Worm (Caenorhabditis elegans) whole organism, L4 larva: ENCODE results near the gene obr-3.
A peak's percentile ranks its signal among the peaks of the same experiment; 100 is the strongest.

Experiments
- D1046.2 ChIP-seq: fragments of 200-800 bp; sonication (Bioruptor generic); IDR thresholded peaks from 2 replicates; pipeline ENCODE4 v1.3.6; 2022; ENCODE audit warnings: missing genetic modification characterization, missing compliant biosample characterization
- F37D6.2 ChIP-seq: sonication (generic microtip); optimal IDR thresholded peaks from 2 replicates; lab custom pipeline; 2016; ENCODE audit warnings: mild to moderate bottlenecking, missing genetic modification characterization, missing compliant biosample characterization
- T20F7.1 ChIP-seq: fragments of 200-800 bp; sonication (Bioruptor generic); optimal IDR thresholded peaks from 2 replicates; lab custom pipeline; 2018; ENCODE audit warnings: mild to moderate bottlenecking, missing genetic modification characterization, missing compliant biosample characterization
- Y105C5A.15 ChIP-seq: fragments of 200-800 bp; sonication (Bioruptor generic); IDR thresholded peaks from 2 replicates; pipeline ENCODE4 v1.3.6; 2022; ENCODE audit warnings: missing genetic modification characterization, missing compliant biosample characterization
- aha-1 ChIP-seq: fragments of 150-350 bp; peaks from one replicate; lab custom pipeline; 2014; ENCODE audit warnings: missing biosample characterization, missing genetic modification characterization
- ceh-20 ChIP-seq: fragments of 200-800 bp; sonication (Bioruptor generic); IDR thresholded peaks from 2 replicates; pipeline ENCODE4 v1.3.6; 2022; ENCODE audit warnings: missing genetic modification reagents, missing genetic modification characterization, missing compliant biosample characterization
- ceh-32 ChIP-seq: sonication (generic microtip); optimal IDR thresholded peaks from 2 replicates; lab custom pipeline; 2016; ENCODE audit warnings: mild to moderate bottlenecking, missing genetic modification characterization, missing compliant biosample characterization; ENCODE audit not compliant: poor library complexity
- ceh-62 ChIP-seq: sonication (generic microtip); optimal IDR thresholded peaks from 2 replicates; lab custom pipeline; 2017; ENCODE audit warnings: missing biosample characterization, missing genetic modification characterization
- ceh-82 ChIP-seq: sonication (generic microtip); optimal IDR thresholded peaks from 2 replicates; lab custom pipeline; 2017; ENCODE audit warnings: missing biosample characterization, missing genetic modification characterization
- ces-1 ChIP-seq: fragments of 150-350 bp; sonication (generic microtip); optimal IDR thresholded peaks from 4 replicates; lab custom pipeline; 2014; ENCODE audit warnings: missing biosample characterization, missing genetic modification reagents, missing genetic modification characterization
- daf-16 ChIP-seq, 3 experiments: sonication (generic microtip); optimal IDR thresholded peaks; 2 replicates each; lab custom pipeline; 2016 to 2017; ENCODE audit warnings: missing genetic modification characterization in 3 of 3, missing genetic modification reagents in 3 of 3, mild to moderate bottlenecking in 2 of 3, missing compliant biosample characterization in 2 of 3, missing biosample characterization in 1 of 3, moderate library complexity in 1 of 3
- daf-19 ChIP-seq: fragments of 200-800 bp; sonication (Bioruptor generic); conservative IDR thresholded peaks from 2 replicates; pipeline ENCODE4 v1.3.6; 2022; ENCODE audit warnings: missing genetic modification characterization, missing compliant biosample characterization
- dmd-9 ChIP-seq: fragments of 200-800 bp; sonication (Bioruptor generic); IDR thresholded peaks from 2 replicates; pipeline ENCODE4 v1.3.6; 2022; ENCODE audit warnings: missing genetic modification reagents, missing genetic modification characterization, missing compliant biosample characterization
- dpl-1 ChIP-seq: fragments of 150-350 bp; optimal IDR thresholded peaks from 2 replicates; lab custom pipeline; 2014; ENCODE audit warnings: missing biosample characterization, missing genetic modification reagents, missing genetic modification characterization
- duxl-1 ChIP-seq: sonication (generic microtip); optimal IDR thresholded peaks from 2 replicates; lab custom pipeline; 2016; ENCODE audit warnings: mild to moderate bottlenecking, missing genetic modification characterization, moderate library complexity, missing compliant biosample characterization; ENCODE audit not compliant: poor library complexity
- egl-27 ChIP-seq: sonication (generic microtip); optimal IDR thresholded peaks from 3 replicates; lab custom pipeline; 2017; ENCODE audit warnings: missing biosample characterization, missing genetic modification reagents, missing genetic modification characterization
- egl-43 ChIP-seq: fragments of 200-800 bp; sonication (Bioruptor generic); IDR thresholded peaks from 2 replicates; pipeline ENCODE4 v1.3.6; 2022; ENCODE audit warnings: missing genetic modification reagents, missing genetic modification characterization, missing compliant biosample characterization
- hif-1 ChIP-seq, 2 experiments: sonication (generic microtip); optimal IDR thresholded peaks; 2 replicates each; lab custom pipeline; 2016 to 2017; ENCODE audit warnings: missing compliant biosample characterization in 2 of 2, missing genetic modification characterization in 2 of 2, missing genetic modification reagents in 2 of 2, missing genotype in 2 of 2, mild to moderate bottlenecking in 1 of 2
- hlh-11 ChIP-seq: fragments of 200-800 bp; sonication (Bioruptor generic); optimal IDR thresholded peaks from 2 replicates; lab custom pipeline; 2018; ENCODE audit warnings: mild to moderate bottlenecking, missing genetic modification characterization, missing compliant biosample characterization
- jun-1 ChIP-seq: fragments of 150-350 bp; optimal IDR thresholded peaks from 2 replicates; lab custom pipeline; 2014; ENCODE audit warnings: missing biosample characterization, missing genetic modification reagents, missing genetic modification characterization
- lin-1 ChIP-seq: fragments of 200-800 bp; sonication (Bioruptor generic); IDR thresholded peaks from 2 replicates; pipeline ENCODE4 v1.3.6; 2022; ENCODE audit warnings: missing genetic modification reagents, missing genetic modification characterization, missing compliant biosample characterization
- lin-38 ChIP-seq: fragments of 200-800 bp; sonication (Bioruptor generic); IDR thresholded peaks from 2 replicates; pipeline ENCODE4 v1.3.6; 2022; ENCODE audit warnings: missing genetic modification reagents, missing genetic modification characterization, missing compliant biosample characterization
- lsy-2 ChIP-seq, 2 experiments: fragments of 150-350 bp in 1 of 2; sonication (generic microtip) in 1 of 2; optimal IDR thresholded peaks; 2 replicates each; lab custom pipeline; 2014 to 2017; ENCODE audit warnings: missing biosample characterization in 2 of 2, missing genetic modification characterization in 2 of 2
- madf-5 ChIP-seq, 2 experiments: fragments of 200-800 bp; sonication (Bioruptor generic); IDR thresholded peaks; 2 replicates each; pipeline ENCODE4 v1.3.6; 2022; ENCODE audit warnings: missing compliant biosample characterization in 2 of 2, missing genetic modification characterization in 2 of 2
- madf-9 ChIP-seq: fragments of 200-800 bp; sonication (Bioruptor generic); conservative IDR thresholded peaks from 2 replicates; pipeline ENCODE4 v1.3.6; 2022; ENCODE audit warnings: missing genetic modification reagents, missing genetic modification characterization, missing compliant biosample characterization
- mdl-1 ChIP-seq, 2 experiments: fragments of 150-350 bp in 1 of 2; sonication (generic microtip) in 1 of 2; optimal IDR thresholded peaks; 2 replicates each; lab custom pipeline; 2014 to 2017; ENCODE audit warnings: missing biosample characterization in 2 of 2, missing genetic modification characterization in 2 of 2
- mdt-29 ChIP-seq: fragments of 200-800 bp; sonication (Bioruptor generic); IDR thresholded peaks from 2 replicates; pipeline ENCODE4 v1.3.6; 2022; ENCODE audit warnings: missing genetic modification reagents, missing genetic modification characterization, missing compliant biosample characterization
- mes-2 ChIP-seq: sonication (generic microtip); optimal IDR thresholded peaks from 2 replicates; lab custom pipeline; 2016; ENCODE audit warnings: missing genotype, mild to moderate bottlenecking, missing genetic modification characterization, missing compliant biosample characterization; ENCODE audit not compliant: poor library complexity, severe bottlenecking
- mxl-2 ChIP-seq: fragments of 200-800 bp; sonication (Bioruptor generic); conservative IDR thresholded peaks from 2 replicates; pipeline ENCODE4 v1.3.6; 2022; ENCODE audit warnings: missing genetic modification reagents, missing genetic modification characterization, missing compliant biosample characterization
- nhr-10 ChIP-seq: fragments of 150-350 bp; optimal IDR thresholded peaks from 2 replicates; lab custom pipeline; 2014; ENCODE audit warnings: missing biosample characterization, missing genetic modification characterization
- nhr-11 ChIP-seq: fragments of 150-350 bp; optimal IDR thresholded peaks from 2 replicates; lab custom pipeline; 2014; ENCODE audit warnings: missing biosample characterization, missing genetic modification characterization
- nhr-237 ChIP-seq: sonication (generic microtip); optimal IDR thresholded peaks from 2 replicates; lab custom pipeline; 2017; ENCODE audit warnings: missing biosample characterization, missing genetic modification characterization
- nhr-25 ChIP-seq: sonication (generic microtip); optimal IDR thresholded peaks from 2 replicates; lab custom pipeline; 2017; ENCODE audit warnings: missing genetic modification characterization, mild to moderate bottlenecking, missing compliant biosample characterization, antibody characterized with exemption, moderate library complexity, borderline replicate concordance; ENCODE audit not compliant: insufficient read depth
- nhr-28 ChIP-seq: fragments of 150-350 bp; optimal IDR thresholded peaks from 2 replicates; lab custom pipeline; 2014; ENCODE audit warnings: missing biosample characterization, missing genetic modification characterization
- nhr-41 ChIP-seq: fragments of 200-800 bp; sonication (Bioruptor generic); IDR thresholded peaks from 2 replicates; pipeline ENCODE4 v1.3.6; 2022; ENCODE audit warnings: missing genetic modification reagents, missing genetic modification characterization, missing compliant biosample characterization
- pqm-1 ChIP-seq: sonication (generic microtip); optimal IDR thresholded peaks from 2 replicates; lab custom pipeline; 2017; ENCODE audit warnings: missing biosample characterization, missing genetic modification characterization
- set-16 ChIP-seq: fragments of 200-800 bp; sonication (Bioruptor generic); IDR thresholded peaks from 2 replicates; pipeline ENCODE4 v1.3.6; 2022; ENCODE audit warnings: missing genetic modification reagents, missing genetic modification characterization, missing compliant biosample characterization
- snpc-4 ChIP-seq: fragments of 150-350 bp; optimal IDR thresholded peaks from 2 replicates; lab custom pipeline; 2014; ENCODE audit warnings: missing biosample characterization, missing genetic modification characterization
- spr-1 ChIP-seq: sonication (generic microtip); optimal IDR thresholded peaks from 2 replicates; lab custom pipeline; 2016; ENCODE audit warnings: mild to moderate bottlenecking, missing genetic modification characterization, missing compliant biosample characterization
- spr-3 ChIP-seq: fragments of 200-800 bp; sonication (Bioruptor generic); optimal IDR thresholded peaks from 2 replicates; lab custom pipeline; 2018; ENCODE audit warnings: mild to moderate bottlenecking, missing genetic modification characterization, missing compliant biosample characterization
- tag-97 ChIP-seq: fragments of 200-800 bp; sonication (Bioruptor generic); IDR thresholded peaks from 2 replicates; pipeline ENCODE4 v1.3.6; 2022; ENCODE audit warnings: missing genetic modification characterization, missing compliant biosample characterization
- tra-1 ChIP-seq: fragments of 200-800 bp; sonication (Bioruptor generic); IDR thresholded peaks from 2 replicates; pipeline ENCODE4 v1.3.6; 2022; ENCODE audit warnings: missing genetic modification reagents, missing genetic modification characterization, missing compliant biosample characterization
- unc-39 ChIP-seq: sonication (generic microtip); optimal IDR thresholded peaks from 2 replicates; lab custom pipeline; 2017; ENCODE audit warnings: missing biosample characterization, missing genetic modification characterization
- zag-1 ChIP-seq: fragments of 150-350 bp; optimal IDR thresholded peaks from 2 replicates; lab custom pipeline; 2014; ENCODE audit warnings: missing biosample characterization, missing genetic modification characterization
- zfp-2 ChIP-seq: sonication (generic microtip); optimal IDR thresholded peaks from 2 replicates; lab custom pipeline; 2016; ENCODE audit warnings: mild to moderate bottlenecking, missing genetic modification characterization, missing compliant biosample characterization
- zfp-3 ChIP-seq: fragments of 200-800 bp; sonication (Bioruptor generic); conservative IDR thresholded peaks from 2 replicates; pipeline ENCODE4 v1.3.6; 2022; ENCODE audit warnings: missing genetic modification reagents, missing genetic modification characterization, missing compliant biosample characterization
- zip-11 ChIP-seq: fragments of 200-800 bp; sonication (Bioruptor generic); IDR thresholded peaks from 2 replicates; pipeline ENCODE4 v1.3.6; 2022; ENCODE audit warnings: missing genetic modification characterization, missing compliant biosample characterization
- zip-2 ChIP-seq: fragments of 150-350 bp; optimal IDR thresholded peaks from 2 replicates; lab custom pipeline; 2014; ENCODE audit warnings: missing biosample characterization, missing genetic modification characterization
- ztf-7 ChIP-seq: fragments of 150-350 bp; optimal IDR thresholded peaks from 2 replicates; lab custom pipeline; 2014; ENCODE audit warnings: missing biosample characterization, missing genetic modification characterization

Gene obr-3

ce11 chrX:13781445-13782073 lies 28.1 kb downstream of the obr-3 start (continued):
- TF ChIP-seq zfp-3 (GFP tag; lab: Robert Waterston, UW) (no peak), ceh-20 (GFP tag; lab: Robert Waterston, UW) (peak; percentile 73; the same call in 1 of the 2 replicates), ceh-32 (tag; lab: Kevin White, UChicago) (no peak), spr-1 (tag; lab: Kevin White, UChicago) (peak; percentile 14), mxl-2 (GFP tag; lab: Robert Waterston, UW) (peak; percentile 69), ztf-7 (no peak), daf-16 (GFP tag; optimal IDR thresholded peaks at IDR 0.05; lab: Kevin White, UChicago) (peak; percentile 14 to 72), daf-16 (tag; optimal IDR thresholded peaks at IDR 0.05; lab: Kevin White, UChicago) (peak; percentile 36), F37D6.2 (tag; lab: Kevin White, UChicago) (no peak), hlh-11 (peak; percentile 21), nhr-11 (no peak), lin-38 (GFP tag; lab: Robert Waterston, UW) (no peak; the same call in 1 of the 2 replicates), D1046.2 (GFP tag; lab: Robert Waterston, UW) (peak; percentile 74; the same call in 1 of the 2 replicates), madf-9 (GFP tag; lab: Robert Waterston, UW) (peak; percentile 75), aha-1 (tag; lab: Kevin White, UChicago) (peak; percentile 81), ces-1 (GFP tag; lab: Kevin White, UChicago) (no peak), nhr-28 (tag; lab: Kevin White, UChicago) (peak; percentile 4), nhr-41 (GFP tag; lab: Robert Waterston, UW) (0 out of 2 replicates have a peak, but pooled peaks have one; percentile 20), dpl-1 (no peak), Y105C5A.15 (GFP tag; lab: Robert Waterston, UW) (peak; percentile 80; the same call in 1 of the 2 replicates), pqm-1 (tag; lab: Kevin White, UChicago) (no peak), spr-3 (GFP tag; lab: Kevin White, UChicago) (no peak), madf-5 (GFP tag; IDR thresholded peaks at IDR 0.05; lab: Robert Waterston, UW) (peak; percentile 82 to 86; a peak in 3 of 4 replicates), zip-2 (tag; lab: Kevin White, UChicago) (no peak), ceh-82 (tag; lab: Kevin White, UChicago) (no peak), jun-1 (tag; lab: Kevin White, UChicago) (no peak), duxl-1 (tag; lab: Kevin White, UChicago) (peak; percentile 70), egl-27 (tag; lab: Kevin White, UChicago) (no peak), mdt-29 (peak; percentile 68; the same call in 1 of the 2 replicates), zfp-2 (no peak), ceh-62 (tag; lab: Kevin White, UChicago) (no peak), dmd-9 (GFP tag; lab: Robert Waterston, UW) (peak; percentile 69; the same call in 1 of the 2 replicates), tag-97 (GFP tag; lab: Robert Waterston, UW) (no peak), tra-1 (GFP tag; lab: Robert Waterston, UW) (peak; percentile 87), zag-1 (no peak), mdl-1 (tag; optimal IDR thresholded peaks at IDR 0.05; lab: Kevin White, UChicago) (no peak), mes-2 (tag; lab: Kevin White, UChicago) (no peak), nhr-237 (tag; lab: Kevin White, UChicago) (no peak), T20F7.1 (GFP tag; lab: Kevin White, UChicago) (no peak), unc-39 (no peak), nhr-10 (tag; lab: Kevin White, UChicago) (no peak), hif-1 (tag; optimal IDR thresholded peaks at IDR 0.05; lab: Kevin White, UChicago) (no peak), egl-43 (GFP tag; lab: Robert Waterston, UW) (no peak; the same call in 1 of the 2 replicates), snpc-4 (tag; lab: Kevin White, UChicago) (no peak), lsy-2 (tag; optimal IDR thresholded peaks at IDR 0.05; lab: Kevin White, UChicago) (no peak), nhr-25 (tag; lab: Kevin White, UChicago) (no peak), set-16 (GFP tag; lab: Robert Waterston, UW) (no peak), lin-1 (GFP tag; lab: Robert Waterston, UW) (0 out of 2 replicates have a peak, but pooled peaks have one; percentile 48), daf-19 (GFP tag; lab: Robert Waterston, UW) (0 out of 2 replicates have a peak, but pooled peaks have one; percentile 58), zip-11 (GFP tag; lab: Robert Waterston, UW) (no peak)
